Worm (Caenorhabditis elegans): ENCODE measurements around the gene C25F9.11.

- TF ChIP-seq lin-39 (tag; optimal IDR thresholded peaks at IDR 0.05) = no peak
- no peak for TF ChIP-seq nhr-77 (tag; optimal IDR thresholded peaks at IDR 0.05)
- no peak for TF ChIP-seq skn-1 (tag; optimal IDR thresholded peaks at IDR 0.05)
Measured at ce11 chrV:19398396-19398795, 34.5 kb downstream of the C25F9.11 start.
